Fruit fly (Drosophila melanogaster) whole organism, larva: ENCODE measurements around the gene CG14618.

Experiments used
- noc ChIP-seq: fragments of 200-800 bp; sonication (Bioruptor generic); optimal IDR thresholded peaks from 3 replicates; lab custom pipeline; 2019; ENCODE audit warnings: missing biosample characterization, mild to moderate bottlenecking, missing genetic modification characterization, moderate library complexity

CG14618 gene

dm6 chrX:22473520-22473919, at the start of gene CG14618:
Gene CG14618 (plus strand): TSS chrX:22473698.
- TF ChIP-seq noc: no peak

dm6 chrX:22443046-22443445, 30.5 kb upstream of the CG14618 start:
- TF ChIP-seq noc: no peak

- TF ChIP-seq noc: no peak
These were observed 30.0 kb upstream of the CG14618 start for dm6 chrX:22443518-22443917.

DNA sequence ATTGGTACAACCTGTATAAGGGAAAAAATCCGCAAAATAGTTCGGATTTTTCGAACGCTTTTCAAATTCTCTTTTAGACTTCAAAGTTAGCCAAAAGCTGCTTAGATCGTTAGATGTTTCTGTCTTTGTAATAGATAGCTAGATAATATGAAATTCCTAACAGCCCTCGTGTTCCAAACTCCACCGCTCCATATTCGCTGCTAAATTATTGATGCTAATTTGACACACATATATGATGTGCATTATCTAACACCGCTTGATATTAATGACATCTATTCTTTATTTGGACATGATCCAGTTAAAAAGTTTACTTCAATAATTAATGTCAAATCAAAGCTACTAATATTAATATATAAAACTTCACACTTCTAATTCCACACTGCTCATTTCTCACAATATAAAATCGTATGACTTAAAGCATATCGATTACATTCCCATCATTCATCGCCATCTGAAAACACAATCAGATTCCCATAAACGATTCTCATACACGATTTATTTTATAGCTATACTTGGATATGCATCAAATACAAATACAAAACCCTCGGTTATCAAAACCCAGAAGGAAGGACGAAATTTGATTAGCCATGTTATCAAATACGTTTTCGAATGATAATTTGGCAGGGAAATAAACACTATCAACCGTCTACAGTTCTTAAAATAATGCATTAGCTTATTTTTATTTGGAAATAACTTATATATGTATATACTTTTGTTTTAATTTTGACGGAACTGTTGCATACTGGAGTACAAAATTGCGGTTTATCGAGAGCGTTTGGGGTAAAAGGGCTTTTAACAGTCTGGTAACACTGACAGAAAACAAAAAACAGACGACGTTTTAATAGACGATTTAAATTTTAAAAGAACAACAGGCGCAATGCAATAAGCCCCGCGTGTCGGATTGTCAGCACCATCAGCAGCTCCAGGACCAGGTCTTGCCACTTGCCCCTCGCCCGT, 29.3 kb upstream of the CG14618 start, which contains the start of gene CG14621:
TSS of gene CG14621 (plus strand) at position 274 of the 957 bp plus-strand sequence.
- no peak for TF ChIP-seq noc

DNA sequence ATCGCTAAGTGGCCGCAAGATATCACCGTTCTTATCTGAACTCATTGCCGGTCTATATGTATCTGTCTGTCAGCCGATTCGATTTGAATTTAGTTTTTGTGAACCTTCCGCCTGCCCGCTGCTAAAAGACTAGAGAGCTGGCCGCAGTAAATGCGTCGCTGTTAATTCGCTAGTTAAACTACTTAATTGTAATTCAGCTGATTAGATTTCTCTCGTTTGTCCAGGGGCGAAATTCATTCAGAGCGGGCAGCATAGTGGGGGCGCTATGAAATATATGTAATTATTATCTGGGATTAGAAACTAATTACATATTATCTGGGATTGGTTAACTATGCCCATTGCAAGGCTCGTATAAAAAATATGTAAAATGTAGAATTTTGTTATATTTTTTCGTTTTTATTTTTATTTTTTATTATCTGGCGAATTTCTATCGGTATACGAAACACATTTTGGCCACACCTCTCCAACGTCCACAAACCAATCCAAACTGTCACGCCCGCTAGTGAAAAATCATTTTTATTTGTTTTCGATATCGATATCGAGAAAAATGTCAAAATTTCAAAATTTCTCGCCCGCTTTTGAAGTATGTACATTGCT, 24.2 kb upstream of the CG14618 start, which contains the start of the genes CG14615 and tilB:
TSS of gene CG14615 (minus strand) at position 301 of the 597 bp plus-strand sequence.
TSS of gene tilB (plus strand) at position 547 of the 597 bp plus-strand sequence.
- TF ChIP-seq noc: peak; percentile 50

DNA sequence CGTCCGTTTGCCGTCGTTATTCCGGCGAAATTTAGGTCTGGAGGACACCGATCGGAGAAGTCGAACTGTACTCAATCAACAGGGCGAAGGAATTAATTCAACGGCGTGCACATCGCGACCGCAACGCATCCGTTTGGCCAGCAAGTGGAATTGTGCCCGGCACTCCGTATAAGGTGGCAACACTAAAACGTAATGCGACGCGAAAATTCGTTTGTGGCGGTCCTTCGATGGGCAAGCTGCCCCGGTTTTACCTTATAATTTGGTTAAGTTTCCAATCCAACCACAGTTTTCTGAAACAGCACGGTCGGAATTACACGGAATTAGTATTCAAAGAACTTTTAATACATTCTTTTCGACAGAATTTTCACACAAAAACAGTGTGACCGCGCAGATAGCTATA, 18.5 kb upstream of the CG14618 start, which contains the start of gene wap:
TSS of gene wap (minus strand) at position 400 of the 400 bp plus-strand sequence.
- no peak for TF ChIP-seq noc

DNA sequence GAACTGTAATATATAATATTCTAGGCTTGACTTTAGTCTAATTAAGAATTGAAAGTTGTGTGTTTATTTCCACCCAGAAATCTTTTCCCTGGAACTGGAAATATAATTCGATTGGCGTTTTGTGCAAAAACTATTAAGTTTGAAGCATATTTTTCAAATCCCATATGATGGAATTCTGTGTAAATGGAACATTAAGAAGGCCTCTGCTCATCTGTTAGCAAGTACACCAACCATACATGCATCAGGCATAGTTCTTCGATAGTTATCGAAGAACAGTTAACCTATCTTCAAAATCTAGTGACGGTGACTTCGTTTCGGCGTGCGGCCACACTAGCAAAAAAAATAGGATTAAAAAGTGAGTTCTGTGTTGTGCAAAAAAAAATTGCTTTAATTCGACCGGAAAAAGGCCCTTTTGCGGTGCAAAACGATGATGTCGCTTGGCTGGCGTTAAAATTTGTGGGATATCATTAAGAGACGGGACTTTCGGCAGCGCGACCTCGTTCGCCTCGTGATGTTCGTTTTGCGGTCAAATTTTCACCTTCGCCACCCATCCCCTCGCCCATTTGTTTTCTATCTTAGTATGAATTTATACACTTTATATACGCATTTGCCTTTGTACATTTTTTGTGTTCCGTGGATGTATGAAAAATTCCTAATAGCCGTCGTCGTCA, 17.9 kb upstream of the CG14618 start, which contains the start of gene Usp2:
TSS of gene Usp2 (plus strand) at position 295 of the 671 bp plus-strand sequence.
- no peak for TF ChIP-seq noc

DNA sequence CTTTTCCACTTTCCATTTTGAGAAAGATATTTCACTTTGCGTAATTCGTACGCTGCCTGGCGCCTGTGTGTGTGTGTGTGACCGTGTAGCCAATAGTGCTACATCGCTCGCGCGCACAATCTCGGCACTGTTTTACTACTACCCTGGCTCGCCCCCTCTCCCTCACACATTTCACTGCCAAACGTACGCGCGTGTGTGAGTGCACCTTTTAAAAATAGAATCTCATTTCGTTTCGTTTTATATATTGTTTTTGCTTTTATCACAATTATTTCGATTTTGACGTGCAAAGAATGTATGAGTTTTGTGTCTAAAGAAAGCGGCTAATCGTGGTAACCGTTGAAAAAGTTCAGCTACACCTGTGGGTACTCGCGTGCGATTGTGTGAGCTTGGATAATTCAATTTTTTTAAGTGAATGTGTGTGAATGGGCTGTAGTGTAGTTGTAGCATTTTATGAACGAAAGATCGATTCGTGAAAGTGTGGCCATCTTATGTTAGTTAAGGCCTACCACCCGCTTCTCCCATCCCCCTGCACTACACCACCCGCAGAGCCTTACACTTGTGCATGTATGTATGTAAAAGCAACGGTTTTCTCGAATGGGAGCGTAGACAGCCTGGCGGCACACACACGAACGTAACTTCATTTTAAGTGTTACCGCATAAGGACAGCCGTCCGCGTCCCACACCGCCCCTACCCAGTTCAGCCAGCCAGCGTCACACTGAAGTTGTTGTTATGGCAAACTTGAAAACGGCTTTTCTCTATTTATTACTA, 17.1 kb upstream of the CG14618 start:
- TF ChIP-seq noc: peak; percentile 58

DNA sequence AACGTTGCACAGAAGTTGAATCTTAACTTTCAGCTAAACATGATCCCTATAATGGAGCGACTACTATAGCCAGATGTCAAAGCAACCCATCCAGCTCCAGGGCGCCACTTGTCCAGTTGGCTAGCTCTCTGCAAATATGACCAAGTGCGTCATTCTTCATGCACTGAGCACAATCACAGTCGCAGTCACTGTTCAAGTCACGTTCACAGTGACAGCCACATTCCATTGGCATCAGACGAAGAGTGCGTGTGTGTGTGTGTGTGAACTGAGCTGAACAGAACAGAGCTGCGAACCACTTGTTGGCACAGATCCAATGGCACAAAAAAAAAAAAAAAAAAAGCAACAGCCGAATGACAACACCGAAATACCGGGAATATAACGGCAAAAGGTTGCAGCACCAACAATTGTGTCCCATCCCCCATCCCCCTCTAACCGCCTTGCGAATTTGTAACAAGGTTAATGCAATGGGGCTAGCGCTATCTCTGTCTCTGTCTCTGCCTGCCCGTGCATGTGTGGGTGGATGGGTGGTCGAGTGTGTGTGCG, 12.2 kb upstream of the CG14618 start:
- no peak for TF ChIP-seq noc

DNA sequence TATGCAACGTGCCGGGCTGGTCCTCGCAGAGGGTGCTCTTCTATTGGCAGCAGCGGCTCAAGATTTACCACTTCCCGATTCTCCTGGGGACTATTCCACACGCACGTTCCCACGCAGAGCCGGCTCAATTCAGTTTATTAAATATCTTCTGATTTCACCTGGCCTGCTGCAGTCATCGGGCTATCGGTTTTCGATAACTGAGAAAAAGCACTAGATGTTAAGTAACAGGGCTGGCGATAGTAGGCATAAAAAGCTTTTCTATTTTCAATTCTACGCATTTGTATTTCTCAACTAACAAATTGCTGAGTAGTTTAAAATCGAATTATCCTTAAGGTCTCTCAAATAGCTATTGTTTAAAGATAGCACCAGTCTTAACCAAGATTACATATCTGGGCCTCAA, 1.7 kb upstream of the CG14618 start, which contains the start of gene CG14613:
TSS of gene CG14613 (minus strand) at position 203 of the 400 bp plus-strand sequence.
- TF ChIP-seq noc: no peak

- TF ChIP-seq noc: no peak
These were observed 1.4 kb downstream of the CG14618 start for dm6 chrX:22474881-22475280.

- TF ChIP-seq noc: peak; percentile 44
These were observed 4.4 kb downstream of the CG14618 start for dm6 chrX:22477689-22478590.

dm6 chrX:22479207-22479820, 5.8 kb downstream of the CG14618 start:
- TF ChIP-seq noc: no peak

- no peak for TF ChIP-seq noc
These were observed 7.1 kb downstream of the CG14618 start for dm6 chrX:22480612-22481011.
